Worm (Caenorhabditis elegans) whole organism, L4 larva: ENCODE results near the gene F54H12.2.
A peak's percentile ranks its signal among the peaks of the same experiment; 100 is the strongest.
"Not testable (repeated sequence)": the region's sequence is repeated elsewhere in the genome, so short reads cannot be mapped to it uniquely, and the experiment has no call there.

Experiments
- F26F4.8 ChIP-seq: fragments of 200-800 bp; sonication (Bioruptor generic); conservative IDR thresholded peaks from 2 replicates; pipeline ENCODE4 v1.3.6; 2022; ENCODE audit warnings: missing genetic modification characterization, missing compliant biosample characterization
- F44E2.7 ChIP-seq: fragments of 200-800 bp; sonication (Bioruptor generic); IDR thresholded peaks from 2 replicates; pipeline ENCODE4 v2.1.2; 2022; ENCODE audit warnings: missing genetic modification characterization, missing compliant biosample characterization
- R02D3.7 ChIP-seq: fragments of 150-350 bp; sonication (generic microtip); optimal IDR thresholded peaks from 3 replicates; lab custom pipeline; 2014; ENCODE audit warnings: missing biosample characterization, missing genetic modification characterization
- T26A8.4 ChIP-seq: fragments of 200-800 bp; sonication (Bioruptor generic); IDR thresholded peaks from 2 replicates; pipeline ENCODE4 v1.3.6; 2022; ENCODE audit warnings: missing genetic modification characterization, missing compliant biosample characterization
- ZK546.5 ChIP-seq, 2 experiments: sonication (generic microtip); optimal IDR thresholded peaks; 2 replicates each; lab custom pipeline; 2017; ENCODE audit warnings: missing biosample characterization in 2 of 2, missing genetic modification characterization in 2 of 2
- aha-1 ChIP-seq: fragments of 150-350 bp; peaks from one replicate; lab custom pipeline; 2014; ENCODE audit warnings: missing biosample characterization, missing genetic modification characterization
- ama-1 ChIP-seq: fragments of 150-350 bp; optimal IDR thresholded peaks from 2 replicates; lab custom pipeline; 2014; ENCODE audit warnings: inconsistent platforms, mixed read lengths
- dmd-6 ChIP-seq: fragments of 200-800 bp; sonication (Bioruptor generic); IDR thresholded peaks from 2 replicates; pipeline ENCODE4 v1.3.6; 2022; ENCODE audit warnings: missing genetic modification reagents, missing genetic modification characterization, missing compliant biosample characterization
- duxl-1 ChIP-seq: sonication (generic microtip); optimal IDR thresholded peaks from 2 replicates; lab custom pipeline; 2016; ENCODE audit warnings: mild to moderate bottlenecking, missing genetic modification characterization, moderate library complexity, missing compliant biosample characterization; ENCODE audit not compliant: poor library complexity
- dve-1 ChIP-seq: sonication (generic microtip); optimal IDR thresholded peaks from 2 replicates; lab custom pipeline; 2017; ENCODE audit warnings: antibody characterized with exemption, mild to moderate bottlenecking, missing genetic modification characterization, missing compliant biosample characterization; ENCODE audit not compliant: insufficient read depth
- egl-27 ChIP-seq: sonication (generic microtip); optimal IDR thresholded peaks from 3 replicates; lab custom pipeline; 2017; ENCODE audit warnings: missing biosample characterization, missing genetic modification reagents, missing genetic modification characterization
- fkh-10 ChIP-seq: fragments of 150-350 bp; optimal IDR thresholded peaks from 2 replicates; lab custom pipeline; 2014; ENCODE audit warnings: missing biosample characterization, missing genetic modification reagents, missing genetic modification characterization
- hlh-11 ChIP-seq: fragments of 200-800 bp; sonication (Bioruptor generic); optimal IDR thresholded peaks from 2 replicates; lab custom pipeline; 2018; ENCODE audit warnings: mild to moderate bottlenecking, missing genetic modification characterization, missing compliant biosample characterization
- hmg-1.1 ChIP-seq: fragments of 200-800 bp; sonication (Bioruptor generic); IDR thresholded peaks from 2 replicates; pipeline ENCODE4 v1.3.6; 2022; ENCODE audit warnings: missing genetic modification reagents, missing genetic modification characterization, missing compliant biosample characterization
- lim-7 ChIP-seq: fragments of 200-800 bp; sonication (Bioruptor generic); IDR thresholded peaks from 2 replicates; pipeline ENCODE4 v1.3.6; 2022; ENCODE audit warnings: missing genetic modification characterization, missing compliant biosample characterization
- lin-39 ChIP-seq: fragments of 150-350 bp; optimal IDR thresholded peaks from 2 replicates; lab custom pipeline; 2014; ENCODE audit warnings: missing biosample characterization, missing genetic modification reagents, missing genetic modification characterization
- mep-1 ChIP-seq: fragments of 150-350 bp; sonication (generic microtip); optimal IDR thresholded peaks from 3 replicates; lab custom pipeline; 2014; ENCODE audit warnings: missing biosample characterization, missing genetic modification characterization
- mes-2 ChIP-seq: sonication (generic microtip); optimal IDR thresholded peaks from 2 replicates; lab custom pipeline; 2016; ENCODE audit warnings: missing genotype, mild to moderate bottlenecking, missing genetic modification characterization, missing compliant biosample characterization; ENCODE audit not compliant: poor library complexity, severe bottlenecking
- mxl-2 ChIP-seq: fragments of 200-800 bp; sonication (Bioruptor generic); conservative IDR thresholded peaks from 2 replicates; pipeline ENCODE4 v1.3.6; 2022; ENCODE audit warnings: missing genetic modification reagents, missing genetic modification characterization, missing compliant biosample characterization
- nhr-102 ChIP-seq: sonication (generic microtip); optimal IDR thresholded peaks from 2 replicates; lab custom pipeline; 2016; ENCODE audit warnings: mild to moderate bottlenecking, missing genetic modification characterization, moderate library complexity, missing compliant biosample characterization
- nhr-11 ChIP-seq: fragments of 150-350 bp; optimal IDR thresholded peaks from 2 replicates; lab custom pipeline; 2014; ENCODE audit warnings: missing biosample characterization, missing genetic modification characterization
- nhr-237 ChIP-seq: sonication (generic microtip); optimal IDR thresholded peaks from 2 replicates; lab custom pipeline; 2017; ENCODE audit warnings: missing biosample characterization, missing genetic modification characterization
- nhr-28 ChIP-seq: fragments of 150-350 bp; optimal IDR thresholded peaks from 2 replicates; lab custom pipeline; 2014; ENCODE audit warnings: missing biosample characterization, missing genetic modification characterization
- nhr-42 ChIP-seq: fragments of 200-800 bp; sonication (Bioruptor generic); IDR thresholded peaks from 2 replicates; pipeline ENCODE4 v1.3.6; 2022; ENCODE audit warnings: missing genetic modification characterization, missing compliant biosample characterization
- nhr-6 ChIP-seq: fragments of 150-350 bp; optimal IDR thresholded peaks from 2 replicates; lab custom pipeline; 2014; ENCODE audit warnings: missing biosample characterization, missing genetic modification characterization
- nhr-77 ChIP-seq: fragments of 150-350 bp; optimal IDR thresholded peaks from 2 replicates; lab custom pipeline; 2014; ENCODE audit warnings: missing biosample characterization, missing genetic modification characterization
- php-3 ChIP-seq: fragments of 200-800 bp; sonication (Bioruptor generic); IDR thresholded peaks from 2 replicates; pipeline ENCODE4 v1.3.6; 2022; ENCODE audit warnings: missing genetic modification reagents, missing genetic modification characterization, missing compliant biosample characterization
- snpc-1.2 ChIP-seq: fragments of 200-800 bp; sonication (Bioruptor generic); IDR thresholded peaks from 2 replicates; pipeline ENCODE4 v1.3.6; 2022; ENCODE audit warnings: missing genetic modification reagents, missing genetic modification characterization, missing compliant biosample characterization
- spr-3 ChIP-seq: fragments of 200-800 bp; sonication (Bioruptor generic); optimal IDR thresholded peaks from 2 replicates; lab custom pipeline; 2018; ENCODE audit warnings: mild to moderate bottlenecking, missing genetic modification characterization, missing compliant biosample characterization
- unc-130 ChIP-seq: sonication (generic microtip); optimal IDR thresholded peaks from 2 replicates; lab custom pipeline; 2016; ENCODE audit warnings: missing genetic modification reagents, missing genetic modification characterization, missing compliant biosample characterization
- unc-39 ChIP-seq: sonication (generic microtip); optimal IDR thresholded peaks from 2 replicates; lab custom pipeline; 2017; ENCODE audit warnings: missing biosample characterization, missing genetic modification characterization
- unc-62 ChIP-seq, 3 experiments: fragments of 150-350 bp in 1 of 3; sonication (generic microtip); optimal IDR thresholded peaks in 2 of 3; peaks in 1 of 3; 1 replicate in 1 of 3; 2 replicates in 2 of 3; lab custom pipeline; 2014 to 2017; ENCODE audit warnings: missing biosample characterization in 3 of 3, missing genetic modification characterization in 3 of 3, missing genetic modification reagents in 3 of 3, missing genotype in 1 of 3
- zip-2 ChIP-seq: fragments of 150-350 bp; optimal IDR thresholded peaks from 2 replicates; lab custom pipeline; 2014; ENCODE audit warnings: missing biosample characterization, missing genetic modification characterization

The F54H12.2 gene

DNA sequence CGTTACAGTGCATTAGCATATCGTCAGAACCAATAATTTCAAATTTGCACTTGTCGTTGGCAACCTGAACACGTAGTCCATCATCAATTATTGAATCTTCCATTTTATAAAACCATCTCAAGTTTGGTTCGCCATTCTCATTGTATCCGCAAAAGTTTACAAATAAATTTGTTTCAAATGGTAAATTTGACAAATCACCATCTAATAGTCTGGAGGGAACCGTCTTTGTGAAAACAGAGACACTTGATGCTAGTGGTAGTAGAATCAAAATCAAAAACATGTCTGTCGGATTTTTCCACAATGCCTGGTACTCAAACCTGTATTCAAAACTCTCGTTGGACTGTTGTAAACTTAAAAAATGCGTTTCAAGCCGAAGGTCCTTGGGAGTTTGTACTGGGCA is at the start of gene F54H12.2:
Gene F54H12.2, plus strand, starts transcription at position 301 of the 400 bp plus-strand sequence.
- not testable (repeated sequence) for TF ChIP-seq fkh-10; nhr-28; hmg-1.1 (GFP tag; lab: Robert Waterston, UW)

DNA sequence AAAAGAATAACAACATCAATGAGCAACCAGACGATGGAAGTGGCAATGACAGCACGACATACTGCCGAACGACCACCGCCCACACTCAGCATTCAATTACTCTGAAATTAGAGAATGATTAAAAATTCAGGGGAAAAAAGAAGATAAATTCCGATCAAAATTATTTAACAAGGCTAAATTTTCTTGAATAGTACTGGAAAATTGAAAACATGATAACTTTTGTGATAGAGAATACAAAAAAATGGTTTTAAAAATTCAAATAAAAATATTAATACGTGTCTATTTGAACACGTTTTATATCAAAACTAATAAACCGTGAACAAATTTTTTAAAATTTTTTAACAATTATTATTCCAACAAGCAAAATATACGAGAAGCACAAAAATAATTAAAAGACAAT is 46.7 kb upstream of the F54H12.2 start, which contains the start of gene gly-3:
Gene gly-3, minus strand, starts transcription at position 101 of the 400 bp plus-strand sequence.
- TF ChIP-seq lim-7 (GFP tag; lab: Robert Waterston, UW): no peak
- no peak for TF ChIP-seq nhr-102 (tag; lab: Kevin White, UChicago)
- TF ChIP-seq unc-39: no peak
- no peak for TF ChIP-seq unc-130 (GFP tag; lab: Kevin White, UChicago)
- no peak for TF ChIP-seq nhr-6 (tag; lab: Kevin White, UChicago)
- no peak for TF ChIP-seq nhr-77
- TF ChIP-seq egl-27 (tag; lab: Kevin White, UChicago): no peak
- no peak for TF ChIP-seq T26A8.4 (GFP tag; lab: Robert Waterston, UW)
- TF ChIP-seq fkh-10: no peak

DNA sequence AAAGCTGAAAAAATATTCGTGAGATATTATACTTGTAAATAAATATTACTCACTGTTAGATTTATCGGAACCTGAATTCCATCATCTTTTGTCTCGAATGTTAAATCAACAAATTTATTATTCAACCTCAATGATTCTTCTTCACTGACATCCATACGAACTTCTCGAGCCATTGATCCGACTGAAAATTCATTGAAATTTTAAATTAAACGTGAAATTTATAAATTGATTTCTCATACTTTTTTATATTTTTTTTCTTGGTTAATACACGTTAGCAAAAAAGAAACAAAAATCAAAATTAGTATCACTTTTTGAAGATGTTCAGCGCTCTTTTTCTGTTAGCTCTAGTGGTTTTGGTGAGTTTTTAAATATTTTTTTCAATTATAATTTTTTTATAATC is 44.6 kb upstream of the F54H12.2 start, which contains the start of gene C29E4.14:
Gene C29E4.14, plus strand, starts transcription at position 301 of the 400 bp plus-strand sequence.
- TF ChIP-seq ama-1 (lab: Kevin White, UChicago) (no peak), nhr-237 (tag; lab: Kevin White, UChicago) (no peak), mxl-2 (no peak), php-3 (GFP tag; lab: Robert Waterston, UW) (no peak), R02D3.7 (tag; lab: Kevin White, UChicago) (no peak)

DNA sequence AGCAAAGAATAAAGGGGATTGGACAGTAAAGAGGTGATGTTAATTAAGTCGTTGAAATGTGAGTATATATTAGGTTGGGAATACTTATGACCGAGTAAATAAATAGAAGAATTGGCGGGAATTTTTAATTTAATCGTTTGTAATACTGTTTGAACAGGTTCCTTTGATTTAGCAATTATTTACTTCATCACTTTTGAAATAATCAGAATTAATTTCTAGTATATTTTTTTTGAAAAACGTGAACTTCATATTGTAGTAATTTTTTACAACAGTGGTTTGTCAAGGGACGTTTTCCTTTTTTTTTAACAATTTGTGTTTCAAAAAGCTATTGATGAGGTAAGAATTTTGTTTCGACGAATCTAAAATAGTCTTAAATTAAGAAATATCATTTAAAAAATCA is 42.2 kb upstream of the F54H12.2 start, which contains the start of gene C29E4.17:
Gene C29E4.17, plus strand, starts transcription at position 301 of the 400 bp plus-strand sequence.
- TF ChIP-seq duxl-1 (tag; lab: Kevin White, UChicago) (no peak), F26F4.8 (GFP tag; lab: Robert Waterston, UW) (no peak), F44E2.7 (GFP tag; lab: Robert Waterston, UW) (no peak), hlh-11 (no peak), ama-1 (lab: Kevin White, UChicago) (no peak), dve-1 (tag; lab: Kevin White, UChicago) (no peak), ZK546.5 (tag; optimal IDR thresholded peaks at IDR 0.05; lab: Kevin White, UChicago) (no peak), mep-1 (no peak), hmg-1.1 (GFP tag; lab: Robert Waterston, UW) (no peak), zip-2 (tag; lab: Kevin White, UChicago) (no peak), snpc-1.2 (GFP tag; lab: Robert Waterston, UW) (no peak), spr-3 (GFP tag; lab: Kevin White, UChicago) (no peak), nhr-42 (GFP tag; lab: Robert Waterston, UW) (no peak), lin-39 (tag; lab: Kevin White, UChicago) (no peak), unc-130 (GFP tag; lab: Kevin White, UChicago) (no peak)

DNA sequence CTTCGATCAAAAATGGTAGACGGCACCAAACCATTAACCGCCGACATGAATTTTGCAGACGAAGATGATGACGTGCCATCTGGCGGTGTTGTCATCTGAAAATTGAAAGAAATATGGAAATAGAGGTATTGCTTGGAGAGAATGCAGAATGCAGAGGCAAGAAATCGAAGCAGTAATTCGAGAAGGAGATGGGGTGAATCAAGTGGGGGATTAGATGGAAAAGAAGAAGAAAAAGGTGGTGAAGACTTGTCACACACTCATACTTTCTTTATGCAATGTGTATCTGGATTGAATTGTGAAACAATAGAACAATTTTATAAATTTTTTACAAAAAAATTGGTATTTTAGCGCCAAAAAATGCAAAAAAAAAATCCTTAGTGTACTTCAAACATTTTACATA is 39.6 kb upstream of the F54H12.2 start, which contains the start of gene tag-250:
Gene tag-250, minus strand, starts transcription at position 101 of the 400 bp plus-strand sequence.
- TF ChIP-seq nhr-11 (tag; lab: Kevin White, UChicago): no peak
- TF ChIP-seq unc-62 (GFP tag; optimal IDR thresholded peaks at IDR 0.05 in 1 of 2; lab: Kevin White, UChicago): peak in 1 of 2 experiments; percentile 72
- no peak for TF ChIP-seq unc-62 (tag; optimal IDR thresholded peaks at IDR 0.05; lab: Kevin White, UChicago)

DNA sequence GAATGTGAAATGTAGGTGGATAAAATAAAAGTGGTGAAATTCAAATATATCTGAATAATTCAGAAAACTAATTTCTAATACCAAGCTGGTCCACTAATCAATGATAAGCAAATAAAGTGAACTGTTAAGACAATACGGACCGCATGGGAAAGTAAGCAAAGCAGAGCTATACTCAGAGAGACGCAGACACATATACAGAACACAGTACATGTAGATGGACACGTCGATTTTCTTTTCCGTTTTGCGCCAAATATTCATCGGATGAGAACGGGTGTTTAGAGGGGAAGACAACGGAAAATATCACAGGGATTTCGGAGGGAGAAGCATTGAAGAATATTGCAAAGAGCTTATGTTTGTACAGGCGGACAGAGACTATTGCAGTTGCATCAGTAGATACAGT is 38.4 kb upstream of the F54H12.2 start:
- TF ChIP-seq F26F4.8 (GFP tag; lab: Robert Waterston, UW): no peak
- peak; percentile 7 for TF ChIP-seq mes-2 (tag; lab: Kevin White, UChicago)
- peak; percentile 70 for TF ChIP-seq aha-1 (tag; lab: Kevin White, UChicago)
- no peak for TF ChIP-seq dmd-6
